Fruit fly (Drosophila melanogaster): ENCODE measurements around the gene CG42711.

dm6 chr2L:13914425-13914824 lies 16.7 kb downstream of the CG42711 start, which contains the start of gene Ance-3:
- no peak for TF ChIP-seq D1 (tag; optimal IDR thresholded peaks at IDR 0.05)
- TF ChIP-seq gl (tag; optimal IDR thresholded peaks at IDR 0.05) = no peak
- TF ChIP-seq CG9948 (tag; optimal IDR thresholded peaks at IDR 0.05) = no peak
- TF ChIP-seq Snoo (tag; optimal IDR thresholded peaks at IDR 0.05) = no peak
- no peak for TF ChIP-seq CG34367 (tag; optimal IDR thresholded peaks at IDR 0.05)
- no peak for TF ChIP-seq fd96Ca (GFP tag; IDR thresholded peaks at IDR 0.05)
- TF ChIP-seq EcR (GFP tag; optimal IDR thresholded peaks at IDR 0.05) = no peak
- no peak for TF ChIP-seq CG14655 (GFP tag; optimal IDR thresholded peaks at IDR 0.05)
- TF ChIP-seq CG4496 (GFP tag; IDR thresholded peaks at IDR 0.05) = no peak
- TF ChIP-seq CG13204 (GFP tag; optimal IDR thresholded peaks at IDR 0.05) = no peak
- no peak for TF ChIP-seq CG8159 (tag; optimal IDR thresholded peaks at IDR 0.05)

Data from whole organism, pupa.